Fruit fly (Drosophila melanogaster) whole organism, embryonic: Measurements from ENCODE around the gene CG14913.
A peak's percentile ranks its signal among the peaks of the same experiment; 100 is the strongest.

ENCODE experiments used
- CG10267 ChIP-seq: fragments of 200-800 bp; sonication (Bioruptor generic); optimal IDR thresholded peaks from 2 replicates; lab custom pipeline; 2018; ENCODE audit warnings: missing biosample characterization, mild to moderate bottlenecking, missing genetic modification characterization, moderate library complexity
- CG10543 ChIP-seq: fragments of 200-800 bp; sonication (Bioruptor generic); optimal IDR thresholded peaks from 3 replicates; lab custom pipeline; 2017; ENCODE audit warnings: missing biosample characterization, mild to moderate bottlenecking, missing genetic modification characterization, moderate library complexity
- CG11560 ChIP-seq: fragments of 200-800 bp; sonication (Bioruptor generic); IDR thresholded peaks from 3 replicates; pipeline ENCODE4 v1.3.6; 2022; ENCODE audit warnings: missing biosample characterization, missing genetic modification characterization
- CG12769 ChIP-seq: fragments of 200-800 bp; sonication (Bioruptor generic); optimal IDR thresholded peaks from 2 replicates; lab custom pipeline; 2019; ENCODE audit warnings: missing biosample characterization, mild to moderate bottlenecking, missing genetic modification characterization, moderate library complexity
- CG15479 ChIP-seq: fragments of 200-800 bp; sonication (Bioruptor generic); optimal IDR thresholded peaks from 3 replicates; lab custom pipeline; 2019; ENCODE audit warnings: missing biosample characterization, mild to moderate bottlenecking, missing genetic modification characterization, moderate library complexity
- CG1603 ChIP-seq: fragments of 200-800 bp; sonication (Bioruptor generic); optimal IDR thresholded peaks from 2 replicates; lab custom pipeline; 2019; ENCODE audit warnings: missing biosample characterization, mild to moderate bottlenecking, missing genetic modification characterization, moderate library complexity
- CG1647 ChIP-seq: fragments of 200-800 bp; sonication (Bioruptor generic); optimal IDR thresholded peaks from 3 replicates; lab custom pipeline; 2016; ENCODE audit warnings: missing biosample characterization, missing genetic modification characterization
- CG16863 ChIP-seq: fragments of 200-800 bp; sonication (Bioruptor generic); optimal IDR thresholded peaks from 3 replicates; lab custom pipeline; 2016; ENCODE audit warnings: missing biosample characterization, missing genetic modification characterization
- CG1792 ChIP-seq: fragments of 200-800 bp; sonication (Bioruptor generic); optimal IDR thresholded peaks from 2 replicates; lab custom pipeline; 2016; ENCODE audit warnings: missing biosample characterization, missing genetic modification characterization
- CG2199 ChIP-seq: fragments of 200-800 bp; sonication (Bioruptor generic); IDR thresholded peaks from 3 replicates; pipeline ENCODE4 v1.3.6; 2022; ENCODE audit warnings: missing biosample characterization, missing genetic modification characterization
- CG2712 ChIP-seq: fragments of 200-800 bp; optimal IDR thresholded peaks from 3 replicates; lab custom pipeline; 2019; ENCODE audit warnings: missing biosample characterization, mild to moderate bottlenecking, missing genetic modification characterization, moderate library complexity
- CG3163 ChIP-seq: fragments of 200-800 bp; sonication (Bioruptor generic); optimal IDR thresholded peaks from 3 replicates; lab custom pipeline; 2016; ENCODE audit warnings: missing biosample characterization, missing genetic modification characterization
- CG4424 ChIP-seq: fragments of 200-800 bp; sonication (Bioruptor generic); optimal IDR thresholded peaks from 3 replicates; lab custom pipeline; 2016; ENCODE audit warnings: missing biosample characterization, missing genetic modification characterization
- CG4617 ChIP-seq: fragments of 200-800 bp; sonication (Bioruptor generic); optimal IDR thresholded peaks from 3 replicates; lab custom pipeline; 2016; ENCODE audit warnings: missing biosample characterization, missing genetic modification characterization, borderline replicate concordance
- CG8290 ChIP-seq, 3 experiments: fragments of 200-800 bp; sonication (Bioruptor generic); optimal IDR thresholded peaks; 2 replicates each; lab custom pipeline; 2016 to 2019; ENCODE audit warnings: missing biosample characterization in 3 of 3, missing genetic modification characterization in 3 of 3, mild to moderate bottlenecking in 2 of 3, moderate library complexity in 1 of 3
- CG9437 ChIP-seq: fragments of 200-800 bp; sonication (Bioruptor generic); optimal IDR thresholded peaks from 2 replicates; lab custom pipeline; 2018; ENCODE audit warnings: missing biosample characterization, mild to moderate bottlenecking, missing genetic modification characterization
- CrebB ChIP-seq: fragments of 200-800 bp; sonication (Bioruptor generic); optimal IDR thresholded peaks from 3 replicates; lab custom pipeline; 2018; ENCODE audit warnings: missing biosample characterization, mild to moderate bottlenecking, missing genetic modification characterization
- Dad ChIP-seq: fragments of 200-800 bp; sonication (Bioruptor generic); optimal IDR thresholded peaks from 3 replicates; lab custom pipeline; 2016; ENCODE audit warnings: missing biosample characterization, missing genetic modification characterization
- Deaf1 ChIP-seq: fragments of 200-800 bp; optimal IDR thresholded peaks from 3 replicates; lab custom pipeline; 2019; ENCODE audit warnings: missing biosample characterization, mild to moderate bottlenecking, missing genetic modification characterization, moderate library complexity
- Hr78 ChIP-seq, 2 experiments: fragments of 200-800 bp in 1 of 2; fragments of >200 bp in 1 of 2; sonication (Bioruptor generic) in 1 of 2; optimal IDR thresholded peaks; 2 replicates each; lab custom pipeline; 2017 to 2019; ENCODE audit warnings: missing biosample characterization in 2 of 2, missing genetic modification characterization in 2 of 2, mild to moderate bottlenecking in 1 of 2, moderate library complexity in 1 of 2
- Max ChIP-seq: fragments of 200-800 bp; sonication (Bioruptor generic); optimal IDR thresholded peaks from 2 replicates; lab custom pipeline; 2016; ENCODE audit warnings: missing biosample characterization, mild to moderate bottlenecking, missing genetic modification characterization
- Med ChIP-seq: fragments of 200-800 bp; sonication (Bioruptor generic); peaks from one replicate; lab custom pipeline; 2016; ENCODE audit warnings: missing biosample characterization, missing genetic modification characterization, mild to moderate bottlenecking, inconsistent platforms, moderate library complexity
- Neu2 ChIP-seq: fragments of 200-800 bp; sonication (Bioruptor generic); optimal IDR thresholded peaks from 3 replicates; lab custom pipeline; 2016; ENCODE audit warnings: missing biosample characterization, missing genetic modification characterization, borderline replicate concordance
- Usf ChIP-seq: fragments of 200-800 bp; sonication (Bioruptor generic); optimal IDR thresholded peaks from 2 replicates; lab custom pipeline; 2017; ENCODE audit warnings: missing genotype, missing biosample characterization, missing genetic modification characterization
- Vsx1 ChIP-seq: fragments of 200-800 bp; sonication (Bioruptor generic); optimal IDR thresholded peaks from 2 replicates; lab custom pipeline; 2017; ENCODE audit warnings: missing biosample characterization, mild to moderate bottlenecking, missing genetic modification characterization, missing genetic modification reagents
- Xrp1 ChIP-seq: fragments of 200-800 bp; sonication (Bioruptor generic); IDR thresholded peaks from 2 replicates; pipeline ENCODE4 v1.3.6; 2022; ENCODE audit warnings: missing biosample characterization, missing genetic modification characterization
- bbx ChIP-seq: fragments of 200-800 bp; sonication (Bioruptor generic); IDR thresholded peaks from 2 replicates; pipeline ENCODE4 v1.3.6; 2022; ENCODE audit warnings: missing biosample characterization, missing genetic modification characterization; ENCODE audit not compliant: partially characterized antibody
- cg ChIP-seq: fragments of 200-800 bp; sonication (Bioruptor generic); optimal IDR thresholded peaks from 3 replicates; lab custom pipeline; 2019; ENCODE audit warnings: missing biosample characterization, mild to moderate bottlenecking, missing genetic modification characterization, moderate library complexity
- chinmo ChIP-seq: fragments of 200-800 bp; sonication (Bioruptor generic); IDR thresholded peaks from 4 replicates; pipeline ENCODE4 v1.3.6; 2022; ENCODE audit warnings: missing biosample characterization, missing genetic modification characterization; ENCODE audit not compliant: partially characterized antibody
- ci ChIP-seq: fragments of 200-800 bp; sonication (Bioruptor generic); IDR thresholded peaks from 3 replicates; pipeline ENCODE4 v1.3.6; 2022; ENCODE audit warnings: missing biosample characterization, missing genetic modification characterization
- crol ChIP-seq: fragments of 200-800 bp; sonication (Bioruptor generic); IDR thresholded peaks from 2 replicates; pipeline ENCODE4 v1.3.6; 2022; ENCODE audit warnings: missing biosample characterization, missing genetic modification characterization
- da ChIP-seq: fragments of 200-800 bp; sonication (Bioruptor generic); optimal IDR thresholded peaks from 2 replicates; lab custom pipeline; 2016; ENCODE audit warnings: missing biosample characterization, missing genetic modification characterization
- ewg ChIP-seq: fragments of 200-800 bp; sonication (Bioruptor generic); optimal IDR thresholded peaks from 3 replicates; lab custom pipeline; 2017; ENCODE audit warnings: mild to moderate bottlenecking, missing biosample characterization, missing genetic modification reagents, missing genetic modification characterization
- ftz-f1 ChIP-seq: fragments of 200-800 bp; sonication (Bioruptor generic); optimal IDR thresholded peaks from 2 replicates; lab custom pipeline; 2016; ENCODE audit warnings: missing biosample characterization, missing genetic modification characterization
- fu2 ChIP-seq: fragments of 200-800 bp; sonication (Bioruptor generic); optimal IDR thresholded peaks from 2 replicates; lab custom pipeline; 2016; ENCODE audit warnings: missing biosample characterization, missing genetic modification characterization
- gsb-n ChIP-seq: fragments of 200-800 bp; sonication (Bioruptor generic); optimal IDR thresholded peaks from 3 replicates; lab custom pipeline; 2018; ENCODE audit warnings: missing biosample characterization, mild to moderate bottlenecking, missing genetic modification characterization
- lab ChIP-seq: fragments of 200-800 bp; sonication (Bioruptor generic); optimal IDR thresholded peaks from 3 replicates; lab custom pipeline; 2017; ENCODE audit warnings: missing biosample characterization, missing genetic modification characterization, mild to moderate bottlenecking, moderate library complexity, missing genetic modification reagents
- lbe ChIP-seq: fragments of 200-800 bp; sonication (Bioruptor generic); optimal IDR thresholded peaks from 2 replicates; lab custom pipeline; 2016; ENCODE audit warnings: missing biosample characterization, mild to moderate bottlenecking, missing genetic modification characterization
- otp ChIP-seq: fragments of 200-800 bp; sonication (Bioruptor generic); IDR thresholded peaks from 3 replicates; pipeline ENCODE4, ENCODE4 v1.3.6; 2022; ENCODE audit warnings: missing biosample characterization, missing genetic modification characterization
- peb ChIP-seq: fragments of 200-800 bp; sonication (Bioruptor generic); IDR thresholded peaks from 2 replicates; pipeline ENCODE4 v1.3.6; 2022; ENCODE audit warnings: missing biosample characterization, missing genetic modification characterization
- rib ChIP-seq: fragments of 200-800 bp; sonication (Bioruptor generic); IDR thresholded peaks from 2 replicates; pipeline ENCODE4 v1.3.6; 2022; ENCODE audit warnings: missing biosample characterization, missing genetic modification characterization
- sd ChIP-seq: fragments of 200-800 bp; sonication (Bioruptor generic); optimal IDR thresholded peaks from 3 replicates; lab custom pipeline; 2018; ENCODE audit warnings: missing biosample characterization, mild to moderate bottlenecking, missing genetic modification characterization, moderate library complexity
- so ChIP-seq: fragments of 200-800 bp; sonication (Bioruptor generic); IDR thresholded peaks from 3 replicates; pipeline ENCODE4 v1.3.6; 2022; ENCODE audit warnings: missing biosample characterization, missing genetic modification characterization
- sr ChIP-seq: fragments of 200-800 bp; sonication (Bioruptor generic); IDR thresholded peaks from 3 replicates; pipeline ENCODE4 v1.3.6; 2022; ENCODE audit warnings: missing biosample characterization, missing genetic modification characterization
- sug ChIP-seq: fragments of 200-800 bp; optimal IDR thresholded peaks from 2 replicates; lab custom pipeline; 2019; ENCODE audit warnings: missing biosample characterization, mild to moderate bottlenecking, missing genetic modification characterization, moderate library complexity
- tna ChIP-seq: fragments of 200-800 bp; sonication (Bioruptor generic); IDR thresholded peaks from 2 replicates; pipeline ENCODE4 v1.3.6; 2022; ENCODE audit warnings: missing biosample characterization, missing genetic modification characterization; ENCODE audit not compliant: partially characterized antibody
- twi ChIP-seq: fragments of 200-800 bp; optimal IDR thresholded peaks from 2 replicates; lab custom pipeline; 2019; ENCODE audit warnings: missing biosample characterization, mild to moderate bottlenecking, missing genetic modification characterization, moderate library complexity
- vvl ChIP-seq: fragments of 200-800 bp; sonication (Bioruptor generic); IDR thresholded peaks from 2 replicates; pipeline ENCODE4 v1.3.6; 2022; ENCODE audit warnings: missing biosample characterization, missing genetic modification characterization
- zen2 ChIP-seq: fragments of 200-800 bp; sonication (Bioruptor generic); IDR thresholded peaks from 3 replicates; pipeline ENCODE4 v1.3.6; 2022; ENCODE audit warnings: missing biosample characterization, missing genetic modification characterization; ENCODE audit not compliant: partially characterized antibody

Gene CG14913

DNA sequence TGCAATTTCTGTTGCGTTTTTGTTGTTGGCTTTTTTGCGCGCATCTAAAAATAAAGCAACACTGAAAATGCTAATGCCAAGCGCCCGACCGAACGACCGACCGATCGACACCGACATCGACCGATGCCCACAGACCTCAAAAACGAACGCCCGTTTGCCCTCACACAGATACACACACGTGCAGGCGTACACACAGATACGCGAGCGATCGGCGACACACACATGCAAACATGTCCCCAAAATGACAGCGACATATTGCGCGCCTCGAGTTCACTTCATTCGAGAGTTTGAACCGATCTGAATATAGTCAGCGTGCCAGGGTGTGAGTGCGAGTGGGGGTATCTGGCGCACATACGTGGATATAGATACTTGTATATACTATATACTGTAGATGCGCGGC is 44.4 kb downstream of the CG14913 start:
- peak; percentile 84 for TF ChIP-seq cg (GFP tag; lab: Kevin White, UChicago)
- TF ChIP-seq Med (GFP tag; lab: Kevin White, UChicago), result peak; percentile 64
- 0 out of 3 replicates have a peak, but pooled peaks have one; percentile 16 for TF ChIP-seq ci
- peak; percentile 95 for TF ChIP-seq Deaf1
- TF ChIP-seq chinmo (GFP tag; lab: Robert Waterston, UW), result peak; percentile 74; the same call in 2 of the 4 replicates
- no peak for TF ChIP-seq CG4617
- TF ChIP-seq sug (tag; lab: Kevin White, UChicago), result peak; percentile 1
- TF ChIP-seq CG12769 (tag; lab: Kevin White, UChicago), result peak; percentile 78
- peak; percentile 56; the same call in 1 of the 3 replicates for TF ChIP-seq so
- TF ChIP-seq rib (GFP tag; lab: Robert Waterston, UW), result peak; percentile 29; the same call in 1 of the 2 replicates
- peak in 1 of 2 experiments; percentile 98 for TF ChIP-seq Hr78 (GFP tag; optimal IDR thresholded peaks at IDR 0.05; lab: Kevin White, UChicago)
- TF ChIP-seq CG8290 (GFP tag; optimal IDR thresholded peaks at IDR 0.05; lab: Kevin White, UChicago), result no peak
- TF ChIP-seq CG8290 (tag; optimal IDR thresholded peaks at IDR 0.05; lab: Kevin White, UChicago), result peak in 1 of 2 experiments; percentile 8
- no peak for TF ChIP-seq da (GFP tag; lab: Kevin White, UChicago)
- no peak for TF ChIP-seq zen2
- peak; percentile 56 for TF ChIP-seq vvl (GFP tag; lab: Robert Waterston, UW)
- TF ChIP-seq sr, result peak; percentile 67; the same call in 2 of the 3 replicates
- no peak for TF ChIP-seq otp (GFP tag; lab: Robert Waterston, UW)
- no peak for TF ChIP-seq CG10267
- TF ChIP-seq CG9437 (GFP tag; lab: Kevin White, UChicago), result no peak
- TF ChIP-seq CG2199 (GFP tag; lab: Robert Waterston, UW), result 0 out of 3 replicates have a peak, but pooled peaks have one; percentile 81
- TF ChIP-seq CG11560 (tag; lab: Robert Waterston, UW), result no peak
- peak; percentile 43 for TF ChIP-seq twi
- TF ChIP-seq sd (tag; lab: Kevin White, UChicago), result peak; percentile 32
- 0 out of 2 replicates have a peak, but pooled peaks have one; percentile 25 for TF ChIP-seq bbx (GFP tag; lab: Robert Waterston, UW)
- TF ChIP-seq CG3163 (GFP tag; lab: Kevin White, UChicago), result peak; percentile 9
- TF ChIP-seq CG2712 (tag; lab: Kevin White, UChicago), result no peak
- no peak for TF ChIP-seq gsb-n
- TF ChIP-seq lbe (GFP tag; lab: Kevin White, UChicago), result no peak
- peak; percentile 63 for TF ChIP-seq CG15479 (GFP tag; lab: Kevin White, UChicago)
- peak; percentile 28 for TF ChIP-seq ftz-f1 (GFP tag; lab: Kevin White, UChicago)
- peak; percentile 9 for TF ChIP-seq CG10543 (GFP tag; lab: Kevin White, UChicago)
- TF ChIP-seq lab (GFP tag; lab: Kevin White, UChicago), result peak; percentile 10
- no peak for TF ChIP-seq Neu2 (GFP tag; lab: Kevin White, UChicago)

DNA sequence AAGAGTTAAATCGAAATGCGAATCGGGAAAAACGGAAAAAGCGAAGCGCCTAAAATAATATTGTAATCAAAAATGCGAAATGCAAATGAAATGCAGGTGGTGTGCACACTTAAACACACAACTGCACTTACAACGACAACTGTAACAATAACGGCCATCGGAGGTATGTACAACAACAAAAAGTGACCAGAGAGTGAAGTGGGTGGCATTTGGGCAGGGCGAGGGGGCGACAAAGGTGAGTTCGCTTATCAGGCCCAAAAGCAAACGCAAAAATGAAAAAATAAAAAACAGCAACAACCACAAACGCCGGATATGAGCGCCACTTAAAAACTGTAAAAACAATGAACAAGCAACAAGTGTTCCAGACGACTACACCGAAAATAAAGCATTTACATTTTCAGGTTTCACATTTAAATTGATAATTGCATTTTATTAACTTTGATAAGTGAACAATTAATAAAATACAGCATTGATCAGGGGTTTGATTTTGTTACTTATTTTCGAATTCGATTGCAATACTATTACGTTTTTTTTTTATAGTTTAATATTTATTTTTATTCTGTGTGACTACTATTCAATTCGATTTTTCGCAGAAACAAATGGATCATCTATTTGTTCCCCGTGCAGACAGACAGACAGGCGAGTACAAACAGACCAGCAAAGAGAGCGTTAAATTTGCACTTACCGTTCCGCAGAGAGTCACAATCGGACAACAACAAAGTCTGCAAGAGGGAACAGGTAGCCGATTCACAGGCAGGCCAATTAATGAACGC is 48.5 kb downstream of the CG14913 start:
- TF ChIP-seq crol (GFP tag; lab: Robert Waterston, UW) (peak; percentile 70), Xrp1 (GFP tag; lab: Robert Waterston, UW) (no peak), CrebB (tag; lab: Kevin White, UChicago) (no peak), CG1792 (no peak), CG4424 (GFP tag; lab: Kevin White, UChicago) (peak; percentile 11), tna (no peak), CG1647 (GFP tag; lab: Kevin White, UChicago) (no peak), CG1603 (tag; lab: Kevin White, UChicago) (no peak), peb (GFP tag; lab: Robert Waterston, UW) (no peak), Vsx1 (peak; percentile 14), Dad (no peak), Usf (GFP tag; lab: Kevin White, UChicago) (no peak), CG16863 (GFP tag; lab: Kevin White, UChicago) (no peak), fu2 (GFP tag; lab: Kevin White, UChicago) (no peak), ewg (no peak), zen2 (no peak), Max (GFP tag; lab: Kevin White, UChicago) (no peak)
